Fruit fly (Drosophila melanogaster) whole organism, wandering third instar larva: ENCODE results near the gene Pgm1.

Experiments
- brk ChIP-seq: fragments of 200-800 bp; sonication (Bioruptor generic); optimal IDR thresholded peaks from 2 replicates; lab custom pipeline; 2016; ENCODE audit warnings: missing biosample characterization, mild to moderate bottlenecking, missing genetic modification characterization
- lola ChIP-seq: fragments of >200 bp; optimal IDR thresholded peaks from 2 replicates; lab custom pipeline; 2017; ENCODE audit warnings: missing biosample characterization, missing genetic modification characterization
- psq ChIP-seq: fragments of 200-800 bp; sonication (Bioruptor generic); optimal IDR thresholded peaks from 3 replicates; lab custom pipeline; 2017; ENCODE audit warnings: missing biosample characterization, mild to moderate bottlenecking, missing genetic modification characterization, moderate library complexity

DNA sequence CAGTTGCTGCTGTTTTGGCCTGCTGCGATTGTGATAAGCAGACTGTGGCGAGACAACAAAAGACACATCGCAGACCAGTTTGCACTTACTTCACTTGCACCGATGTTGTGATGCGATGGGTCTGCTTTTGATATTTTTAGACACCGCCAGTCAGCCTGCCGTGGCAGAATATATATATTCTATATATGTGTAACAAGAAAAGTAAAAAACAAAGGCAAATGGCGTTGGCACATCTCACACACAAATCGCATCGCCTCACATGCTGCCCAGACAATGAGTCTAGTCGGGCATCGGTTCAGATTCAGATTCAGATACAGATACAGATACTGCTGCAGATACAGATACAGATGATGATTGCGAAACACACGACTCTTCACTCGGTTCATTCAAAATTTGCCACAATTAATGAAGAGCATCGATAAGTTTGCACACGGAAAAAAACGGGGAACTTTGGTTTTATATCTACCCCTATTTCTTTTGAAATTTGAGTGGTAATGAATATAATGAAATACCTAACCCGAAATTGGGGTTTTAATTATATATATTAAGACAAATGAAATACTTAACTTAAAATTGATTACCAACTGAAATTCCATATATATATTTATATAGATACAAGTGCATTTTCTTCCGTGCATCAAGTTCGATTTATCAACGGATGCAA is 39.5 kb upstream of the Pgm1 start:
- TF ChIP-seq lola (no peak), psq (GFP tag; lab: Kevin White, UChicago) (no peak), brk (GFP tag; lab: Kevin White, UChicago) (no peak)
